Worm (Caenorhabditis elegans): ENCODE measurements around the gene F53B1.3.

- no peak for TF ChIP-seq him-1 (tag; optimal IDR thresholded peaks at IDR 0.05)
- no peak for TF ChIP-seq efl-1 (GFP tag; optimal IDR thresholded peaks at IDR 0.05)
- no peak for TF ChIP-seq ztf-26 (tag; optimal IDR thresholded peaks at IDR 0.05)
- TF ChIP-seq F22D6.2 (tag; optimal IDR thresholded peaks at IDR 0.05), result no peak
These were observed 44.6 kb downstream of the F53B1.3 start, which contains the start of gene npax-2 for ce11 chrX:2150006-2150405.

All from whole organism, young adult.